Fruit fly (Drosophila melanogaster) whole organism, prepupa: Measurements from ENCODE around the gene melt.
A peak's percentile ranks its signal among the peaks of the same experiment; 100 is the strongest.

Experiments
- Blimp-1 ChIP-seq: fragments of 200-800 bp; sonication (Bioruptor generic); optimal IDR thresholded peaks from 3 replicates; lab custom pipeline; 2017; ENCODE audit warnings: missing biosample characterization, missing genetic modification characterization, mild to moderate bottlenecking, moderate library complexity, missing genetic modification reagents
- CG10631 ChIP-seq: fragments of 200-800 bp; sonication (Bioruptor generic); optimal IDR thresholded peaks from 2 replicates; lab custom pipeline; 2016; ENCODE audit warnings: missing biosample characterization, missing genetic modification characterization
- CG10669 ChIP-seq: fragments of 200-800 bp; sonication (Bioruptor generic); optimal IDR thresholded peaks from 3 replicates; lab custom pipeline; 2018; ENCODE audit warnings: missing biosample characterization, mild to moderate bottlenecking, missing genetic modification characterization, moderate library complexity
- CG11294 ChIP-seq: fragments of 200-800 bp; sonication (Bioruptor generic); IDR thresholded peaks from 2 replicates; pipeline ENCODE4 v1.3.6; 2022; ENCODE audit warnings: missing biosample characterization, missing genetic modification characterization
- CG11762 ChIP-seq: fragments of 200-800 bp; sonication (Bioruptor generic); optimal IDR thresholded peaks from 3 replicates; lab custom pipeline; 2016; ENCODE audit warnings: missing biosample characterization, missing genetic modification characterization; ENCODE audit not compliant: insufficient read depth
- CG11902 ChIP-seq: fragments of 200-800 bp; sonication (Bioruptor generic); optimal IDR thresholded peaks from 3 replicates; lab custom pipeline; 2016; ENCODE audit warnings: missing biosample characterization, missing genetic modification characterization
- CG1621 ChIP-seq: fragments of 200-800 bp; sonication (Bioruptor generic); optimal IDR thresholded peaks from 3 replicates; lab custom pipeline; 2018; ENCODE audit warnings: missing biosample characterization, mild to moderate bottlenecking, missing genetic modification characterization
- CG3032 ChIP-seq: fragments of 200-800 bp; optimal IDR thresholded peaks from 2 replicates; lab custom pipeline; 2019; ENCODE audit warnings: missing biosample characterization, mild to moderate bottlenecking, missing genetic modification characterization, moderate library complexity
- CG32006 ChIP-seq: fragments of 200-800 bp; sonication (Bioruptor generic); optimal IDR thresholded peaks from 3 replicates; lab custom pipeline; 2017; ENCODE audit warnings: missing biosample characterization, mild to moderate bottlenecking, missing genetic modification characterization
- CG4318 ChIP-seq: fragments of 200-800 bp; sonication (Bioruptor generic); optimal IDR thresholded peaks from 3 replicates; lab custom pipeline; 2017; ENCODE audit warnings: missing biosample characterization, mild to moderate bottlenecking, missing genetic modification characterization
- CG6163 ChIP-seq: fragments of 200-800 bp; sonication (Bioruptor generic); IDR thresholded peaks from 3 replicates; pipeline ENCODE4 v1.3.6; 2022; ENCODE audit warnings: missing biosample characterization, missing genetic modification characterization
- CG6854 ChIP-seq: fragments of 200-800 bp; sonication (Bioruptor generic); optimal IDR thresholded peaks from 2 replicates; lab custom pipeline; 2017; ENCODE audit warnings: missing biosample characterization, mild to moderate bottlenecking, missing genetic modification characterization
- CG8119 ChIP-seq: fragments of 200-800 bp; sonication (Bioruptor generic); IDR thresholded peaks from 3 replicates; pipeline ENCODE4 v1.3.6; 2022; ENCODE audit warnings: missing biosample characterization, missing genetic modification characterization
- CG8632 ChIP-seq: fragments of 200-800 bp; sonication (Bioruptor generic); optimal IDR thresholded peaks from 3 replicates; lab custom pipeline; 2016; ENCODE audit warnings: missing biosample characterization, missing genetic modification characterization
- CG9139 ChIP-seq: fragments of 200-800 bp; sonication (Bioruptor generic); optimal IDR thresholded peaks from 3 replicates; lab custom pipeline; 2017; ENCODE audit warnings: missing biosample characterization, mild to moderate bottlenecking, missing genetic modification characterization
- Eip75B ChIP-seq: fragments of 200-800 bp; sonication (Bioruptor generic); optimal IDR thresholded peaks from 3 replicates; lab custom pipeline; 2016; ENCODE audit warnings: missing biosample characterization, missing genetic modification characterization
- Eip78C ChIP-seq: fragments of 200-800 bp; sonication (Bioruptor generic); peaks from one replicate; lab custom pipeline; 2016; ENCODE audit warnings: missing biosample characterization, missing genetic modification characterization
- Eip93F ChIP-seq: fragments of 200-800 bp; sonication (Bioruptor generic); optimal IDR thresholded peaks from 2 replicates; lab custom pipeline; 2016; ENCODE audit warnings: missing biosample characterization, mild to moderate bottlenecking, missing genetic modification characterization
- Ets21C ChIP-seq: fragments of 200-800 bp; sonication (Bioruptor generic); optimal IDR thresholded peaks from 3 replicates; lab custom pipeline; 2016; ENCODE audit warnings: missing biosample characterization, missing genetic modification characterization
- Gug ChIP-seq: fragments of 200-800 bp; sonication (Bioruptor generic); IDR thresholded peaks from 2 replicates; pipeline ENCODE4 v1.3.6; 2022; ENCODE audit warnings: missing biosample characterization, missing genetic modification characterization
- Hr38 ChIP-seq: sonication (Bioruptor generic); optimal IDR thresholded peaks from 2 replicates; lab custom pipeline; 2016; ENCODE audit warnings: missing biosample characterization, missing genetic modification characterization
- Hr39 ChIP-seq: fragments of 200-800 bp; sonication (Bioruptor generic); optimal IDR thresholded peaks from 2 replicates; lab custom pipeline; 2016; ENCODE audit warnings: missing biosample characterization, missing genetic modification characterization
- Hr4 ChIP-seq: fragments of 200-800 bp; sonication (Bioruptor generic); optimal IDR thresholded peaks from 3 replicates; lab custom pipeline; 2016; ENCODE audit warnings: missing biosample characterization, missing genetic modification characterization
- Lpt ChIP-seq: fragments of 200-800 bp; sonication (Bioruptor generic); optimal IDR thresholded peaks from 3 replicates; lab custom pipeline; 2016; ENCODE audit warnings: missing biosample characterization, missing genetic modification characterization
- OdsH ChIP-seq: fragments of 200-800 bp; sonication (Bioruptor generic); optimal IDR thresholded peaks from 3 replicates; lab custom pipeline; 2016; ENCODE audit warnings: missing biosample characterization, missing genetic modification characterization
- Sox102F ChIP-seq: fragments of 200-800 bp; sonication (Bioruptor generic); optimal IDR thresholded peaks from 2 replicates; lab custom pipeline; 2016; ENCODE audit warnings: missing biosample characterization, mild to moderate bottlenecking, missing genetic modification characterization
- Sox14 ChIP-seq: fragments of 200-800 bp; sonication (Bioruptor generic); optimal IDR thresholded peaks from 3 replicates; lab custom pipeline; 2016; ENCODE audit warnings: missing biosample characterization, missing genetic modification characterization
- Sox15 ChIP-seq: fragments of 200-800 bp; sonication (Bioruptor generic); optimal IDR thresholded peaks from 3 replicates; lab custom pipeline; 2016; ENCODE audit warnings: missing biosample characterization, missing genetic modification characterization
- achi ChIP-seq: fragments of 200-800 bp; sonication (Bioruptor generic); optimal IDR thresholded peaks from 3 replicates; lab custom pipeline; 2016; ENCODE audit warnings: missing biosample characterization, missing genetic modification characterization
- acj6 ChIP-seq: fragments of 200-800 bp; sonication (Bioruptor generic); optimal IDR thresholded peaks from 3 replicates; lab custom pipeline; 2016; ENCODE audit warnings: missing biosample characterization, missing genetic modification characterization
- cyc ChIP-seq: fragments of 200-800 bp; sonication (Bioruptor generic); optimal IDR thresholded peaks from 3 replicates; lab custom pipeline; 2016; ENCODE audit warnings: missing biosample characterization, missing genetic modification characterization
- dac ChIP-seq: fragments of 200-800 bp; sonication (Bioruptor generic); optimal IDR thresholded peaks from 2 replicates; lab custom pipeline; 2017; ENCODE audit warnings: missing biosample characterization, mild to moderate bottlenecking, missing genetic modification characterization
- dsx ChIP-seq: fragments of 200-800 bp; optimal IDR thresholded peaks from 3 replicates; lab custom pipeline; 2019; ENCODE audit warnings: missing biosample characterization, mild to moderate bottlenecking, missing genetic modification characterization, moderate library complexity; ENCODE audit not compliant: poor library complexity, severe bottlenecking
- eg ChIP-seq: fragments of 200-800 bp; sonication (Bioruptor generic); IDR thresholded peaks from 3 replicates; pipeline ENCODE4 v1.3.6; 2022; ENCODE audit warnings: missing biosample characterization, missing genetic modification characterization
- fd59A ChIP-seq: fragments of 200-800 bp; sonication (Bioruptor generic); optimal IDR thresholded peaks from 2 replicates; lab custom pipeline; 2017; ENCODE audit warnings: missing biosample characterization, mild to moderate bottlenecking, missing genetic modification characterization, missing genetic modification reagents
- fkh ChIP-seq: fragments of 200-800 bp; sonication (Bioruptor generic); optimal IDR thresholded peaks from 3 replicates; lab custom pipeline; 2017; ENCODE audit warnings: missing biosample characterization, mild to moderate bottlenecking, missing genetic modification characterization, moderate library complexity
- lz ChIP-seq: fragments of 200-800 bp; sonication (Bioruptor generic); optimal IDR thresholded peaks from 3 replicates; lab custom pipeline; 2016; ENCODE audit warnings: missing biosample characterization, missing genetic modification characterization
- net ChIP-seq: fragments of 200-800 bp; sonication (Bioruptor generic); optimal IDR thresholded peaks from 3 replicates; lab custom pipeline; 2016; ENCODE audit warnings: missing biosample characterization, missing genetic modification characterization
- pdm3 ChIP-seq: fragments of 200-800 bp; sonication (Bioruptor generic); optimal IDR thresholded peaks from 3 replicates; lab custom pipeline; 2016; ENCODE audit warnings: missing biosample characterization, missing genetic modification characterization
- salr ChIP-seq, 2 experiments: fragments of 200-800 bp; sonication (Bioruptor generic); optimal IDR thresholded peaks; 3 replicates each; lab custom pipeline; 2016 to 2018; ENCODE audit warnings: missing biosample characterization in 2 of 2, missing genetic modification characterization in 2 of 2, mild to moderate bottlenecking in 1 of 2
- spab ChIP-seq: fragments of 200-800 bp; sonication (Bioruptor generic); optimal IDR thresholded peaks from 2 replicates; lab custom pipeline; 2017; ENCODE audit warnings: missing biosample characterization, mild to moderate bottlenecking, missing genetic modification characterization, missing genetic modification reagents
- ss ChIP-seq, 2 experiments: fragments of 200-800 bp; sonication (Bioruptor generic); optimal IDR thresholded peaks; 2 replicates in 1 of 2; 3 replicates in 1 of 2; lab custom pipeline; 2017 to 2018; ENCODE audit warnings: mild to moderate bottlenecking in 2 of 2, missing biosample characterization in 2 of 2, missing genetic modification characterization in 2 of 2, moderate library complexity in 1 of 2
- svp ChIP-seq: fragments of 200-800 bp; sonication (Bioruptor generic); peaks from one replicate; lab custom pipeline; 2016; ENCODE audit warnings: missing biosample characterization, missing genetic modification characterization
- topi ChIP-seq: fragments of 200-800 bp; sonication (Bioruptor generic); optimal IDR thresholded peaks from 3 replicates; lab custom pipeline; 2016; ENCODE audit warnings: missing biosample characterization, missing genetic modification characterization
- vri ChIP-seq: fragments of 200-800 bp; sonication (Bioruptor generic); optimal IDR thresholded peaks from 3 replicates; lab custom pipeline; 2016; ENCODE audit warnings: missing biosample characterization, mild to moderate bottlenecking, missing genetic modification characterization

Gene melt

DNA sequence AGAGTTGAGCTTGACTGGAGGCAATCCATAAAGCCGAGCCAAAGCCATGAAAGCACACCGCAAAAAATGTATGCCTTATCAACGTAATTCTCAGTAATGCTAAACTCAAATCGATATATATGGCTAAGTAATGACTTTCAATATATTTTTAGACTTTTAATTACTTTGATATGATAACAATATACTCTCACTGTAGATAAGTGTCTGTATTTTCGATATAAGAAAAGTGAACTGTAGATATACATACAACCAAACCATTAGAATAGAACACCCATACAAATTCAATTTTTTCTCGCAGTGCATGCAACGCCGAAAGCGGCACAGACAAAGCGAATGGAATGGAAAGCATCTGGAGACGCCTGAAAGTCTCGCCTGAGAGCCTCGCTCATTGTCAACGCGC, 19.3 kb downstream of the melt start (continued):
- TF ChIP-seq Lpt (GFP tag; lab: Kevin White, UChicago), result peak; percentile 44
- TF ChIP-seq cyc (GFP tag; lab: Kevin White, UChicago), result peak; percentile 63
- TF ChIP-seq Sox102F (GFP tag; lab: Kevin White, UChicago), result peak; percentile 59
- peak; percentile 81 for TF ChIP-seq CG8119
- peak; percentile 33 for TF ChIP-seq Ets21C (GFP tag; lab: Kevin White, UChicago)
- peak; percentile 59 for TF ChIP-seq Hr39 (GFP tag; lab: Kevin White, UChicago)
- TF ChIP-seq dac (GFP tag; lab: Kevin White, UChicago), result peak; percentile 60
- peak; percentile 94 for TF ChIP-seq Eip78C (GFP tag; lab: Kevin White, UChicago)
- peak; percentile 72 for TF ChIP-seq topi (GFP tag; lab: Kevin White, UChicago)
- peak; percentile 36 for TF ChIP-seq CG9139 (GFP tag; lab: Kevin White, UChicago)
- TF ChIP-seq OdsH (GFP tag; lab: Kevin White, UChicago), result peak; percentile 76
- TF ChIP-seq CG6163, result peak; percentile 62; the same call in 1 of the 3 replicates
- peak; percentile 12; the same call in 1 of the 2 replicates for TF ChIP-seq CG11294
- TF ChIP-seq Blimp-1 (GFP tag; lab: Kevin White, UChicago), result peak; percentile 10
- peak; percentile 49; the same call in 1 of the 3 replicates for TF ChIP-seq eg (GFP tag; lab: Robert Waterston, UW)

dm6 chr3L:7154249-7154648, 19.9 kb downstream of the melt start:
- TF ChIP-seq vri (GFP tag; lab: Kevin White, UChicago), result peak; percentile 41
- TF ChIP-seq achi (GFP tag; lab: Kevin White, UChicago), result no peak

- TF ChIP-seq CG11762 (GFP tag; lab: Kevin White, UChicago), result peak; percentile 64
- TF ChIP-seq CG3032 (tag; lab: Kevin White, UChicago), result peak; percentile 60
- peak; percentile 74 for TF ChIP-seq Eip75B
- TF ChIP-seq achi (GFP tag; lab: Kevin White, UChicago), result peak; percentile 68
- no peak for TF ChIP-seq Hr38 (GFP tag; lab: Kevin White, UChicago)
- peak; percentile 74 for TF ChIP-seq net (GFP tag; lab: Kevin White, UChicago)
- TF ChIP-seq Blimp-1 (GFP tag; lab: Kevin White, UChicago), result peak; percentile 27
- peak; percentile 57 for TF ChIP-seq CG8632 (GFP tag; lab: Kevin White, UChicago)
- TF ChIP-seq pdm3 (GFP tag; lab: Kevin White, UChicago), result peak; percentile 74
- TF ChIP-seq CG11294, result no peak
- peak; percentile 83 for TF ChIP-seq svp
- peak; percentile 75 for TF ChIP-seq Sox102F (GFP tag; lab: Kevin White, UChicago)
- peak; percentile 49 for TF ChIP-seq Ets21C (GFP tag; lab: Kevin White, UChicago)
- TF ChIP-seq Eip93F (GFP tag; lab: Kevin White, UChicago), result no peak
- no peak for TF ChIP-seq CG9139 (GFP tag; lab: Kevin White, UChicago)
- 0 out of 2 replicates have a peak, but pooled peaks have one; percentile 14 for TF ChIP-seq Gug (GFP tag; lab: Robert Waterston, UW)
- TF ChIP-seq cyc (GFP tag; lab: Kevin White, UChicago), result peak; percentile 58
- peak; percentile 94 for TF ChIP-seq Eip78C (GFP tag; lab: Kevin White, UChicago)
- TF ChIP-seq fkh (GFP tag; lab: Kevin White, UChicago), result no peak
- peak; percentile 62 for TF ChIP-seq CG10631 (GFP tag; lab: Kevin White, UChicago)
- peak; percentile 77 for TF ChIP-seq CG4318 (GFP tag; lab: Kevin White, UChicago)
- peak; percentile 63 for TF ChIP-seq spab (GFP tag; lab: Kevin White, UChicago)
- peak; percentile 86 for TF ChIP-seq Hr4 (GFP tag; lab: Kevin White, UChicago)
- peak; percentile 55 for TF ChIP-seq CG10669 (GFP tag; lab: Kevin White, UChicago)
- peak; percentile 63 for TF ChIP-seq fd59A (GFP tag; lab: Kevin White, UChicago)
- peak; percentile 48 to 54 for TF ChIP-seq ss (GFP tag; optimal IDR thresholded peaks at IDR 0.05; lab: Kevin White, UChicago)
- peak; percentile 67 for TF ChIP-seq lz (GFP tag; lab: Kevin White, UChicago)
- peak; percentile 68 for TF ChIP-seq Sox14 (GFP tag; lab: Kevin White, UChicago)
- TF ChIP-seq dac (GFP tag; lab: Kevin White, UChicago), result peak; percentile 61
- TF ChIP-seq dsx, result peak; percentile 29
- TF ChIP-seq vri (GFP tag; lab: Kevin White, UChicago), result peak; percentile 23
- TF ChIP-seq CG11902 (GFP tag; lab: Kevin White, UChicago), result peak; percentile 52
- no peak for TF ChIP-seq CG6854 (GFP tag; lab: Kevin White, UChicago)
- peak; percentile 64 for TF ChIP-seq Lpt (GFP tag; lab: Kevin White, UChicago)
- TF ChIP-seq CG32006 (GFP tag; lab: Kevin White, UChicago), result peak; percentile 89
- TF ChIP-seq acj6, result peak; percentile 71
- TF ChIP-seq topi (GFP tag; lab: Kevin White, UChicago), result peak; percentile 70
- TF ChIP-seq salr (GFP tag; optimal IDR thresholded peaks at IDR 0.05; lab: Kevin White, UChicago), result peak in 1 of 2 experiments; percentile 85
- no peak for TF ChIP-seq CG1621 (tag; lab: Kevin White, UChicago)
- TF ChIP-seq Sox15 (GFP tag; lab: Kevin White, UChicago), result peak; percentile 35
These were observed 21.2 kb downstream of the melt start for dm6 chr3L:7155522-7155978.
